Worm (Caenorhabditis elegans): ENCODE measurements around the gene Y75B8A.23.

DNA sequence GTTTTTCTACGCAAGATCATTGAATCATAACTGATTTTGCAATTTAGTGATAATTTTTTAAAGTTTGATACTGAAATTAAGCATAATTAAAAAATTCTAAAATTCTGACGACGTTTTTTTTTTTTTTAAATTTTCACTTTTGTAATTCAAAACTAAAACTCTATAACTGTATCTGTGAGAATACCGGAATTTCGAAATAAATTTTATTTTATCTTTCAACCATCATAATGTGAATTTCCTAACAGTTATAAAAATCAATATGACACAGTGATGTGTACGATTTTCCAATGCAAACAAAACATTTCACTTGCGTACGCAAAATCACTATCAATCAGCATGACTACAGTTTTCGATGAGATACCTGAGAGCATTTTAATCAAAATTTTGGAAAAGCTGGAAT, 14.5 kb upstream of the Y75B8A.23 start, which contains the start of the genes grl-15 and fbxa-89:
- TF ChIP-seq tbx-2 (tag; optimal IDR thresholded peaks at IDR 0.05) (no peak), sox-4 (tag; optimal IDR thresholded peaks at IDR 0.05) (no peak), nhr-28 (tag; optimal IDR thresholded peaks at IDR 0.05) (no peak), dpl-1 (GFP tag; optimal IDR thresholded peaks at IDR 0.05) (no peak), nhr-12 (tag; optimal IDR thresholded peaks at IDR 0.05) (no peak), hlh-4 (tag; optimal IDR thresholded peaks at IDR 0.05) (no peak)
